Worm (Caenorhabditis elegans) whole organism, early embryonic: ENCODE data around the gene Y38F1A.1.

Source experiments
- hnd-1 ChIP-seq: sonication (generic microtip); optimal IDR thresholded peaks from 2 replicates; lab custom pipeline; 2016; ENCODE audit warnings: missing genetic modification characterization, missing compliant biosample characterization
- tbx-11 ChIP-seq: fragments of 200-800 bp; sonication (Bioruptor generic); IDR thresholded peaks from 2 replicates; pipeline ENCODE4 v1.3.6; 2022; ENCODE audit warnings: missing genetic modification characterization, missing compliant biosample characterization
- tra-4 ChIP-seq: sonication (generic microtip); optimal IDR thresholded peaks from 2 replicates; lab custom pipeline; 2017; ENCODE audit warnings: missing genetic modification characterization, missing compliant biosample characterization

DNA sequence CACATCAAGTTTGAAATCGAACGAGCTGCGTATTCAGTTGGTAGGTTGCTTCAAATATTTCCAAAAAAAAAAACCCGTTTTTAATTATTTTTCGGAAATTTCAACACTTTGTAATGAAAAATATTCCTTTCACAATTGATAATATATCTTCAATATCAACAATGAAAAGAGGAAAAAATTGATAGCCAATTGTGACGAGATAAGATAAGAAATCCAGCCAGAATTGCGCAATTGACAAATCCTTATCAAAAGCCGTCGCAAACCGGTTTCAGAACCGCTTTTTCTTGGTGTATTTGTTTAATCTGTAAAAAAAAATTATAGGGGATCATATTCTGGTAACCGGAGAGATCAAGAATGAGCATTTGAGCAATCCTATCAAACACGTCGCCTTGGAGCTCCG is 12.1 kb downstream of the Y38F1A.1 start:
- TF ChIP-seq tbx-11 = no peak
- no peak for TF ChIP-seq hnd-1 (tag; lab: Kevin White, UChicago)
- no peak for TF ChIP-seq tra-4 (tag; lab: Kevin White, UChicago)
